Fruit fly (Drosophila melanogaster): Measurements from ENCODE around the gene CG4291.

CG4291 gene

DNA sequence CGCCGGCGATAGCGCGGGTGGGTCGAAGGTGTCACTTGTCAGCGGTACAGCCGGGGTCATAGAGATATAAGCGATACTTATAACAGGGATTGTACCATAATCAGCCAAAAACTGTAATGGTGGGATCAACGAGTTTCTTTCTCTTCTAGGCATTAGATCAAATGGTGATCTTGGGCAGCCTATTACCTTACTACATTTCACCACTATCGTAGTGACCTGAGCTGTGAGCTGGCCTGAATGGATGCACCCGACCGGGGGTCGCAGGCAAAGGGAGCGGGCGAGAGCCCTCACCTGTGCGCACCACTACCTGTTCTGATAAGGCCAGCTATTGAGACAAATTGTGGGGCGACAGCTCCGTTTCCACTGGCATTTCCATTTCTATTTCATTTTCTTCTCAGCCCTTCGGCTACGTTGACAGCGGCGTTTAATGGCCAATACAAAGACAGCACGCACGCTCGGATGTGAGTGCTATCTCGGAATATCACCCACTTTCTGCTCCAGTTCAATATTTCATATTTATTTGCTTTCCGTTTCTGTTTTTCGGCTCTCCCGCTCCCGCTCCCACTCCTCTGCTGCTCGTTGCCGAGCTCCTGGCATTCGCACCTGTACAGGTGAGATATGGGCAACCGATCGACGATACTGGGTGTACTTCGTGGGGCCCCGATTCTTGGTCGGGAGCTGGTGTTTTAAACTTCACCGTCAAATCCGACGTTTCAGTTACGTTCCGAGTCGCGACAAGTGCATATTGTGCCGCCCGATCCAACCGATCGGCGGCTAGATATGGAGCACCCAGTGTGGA is 4.4 kb upstream of the CG4291 start (continued):
- TF ChIP-seq lz (GFP tag; optimal IDR thresholded peaks at IDR 0.05) (peak; percentile 1), pdm3 (GFP tag; optimal IDR thresholded peaks at IDR 0.05) (peak; percentile 54), Eip78C (GFP tag) (peak; percentile 81), Smox (GFP tag; optimal IDR thresholded peaks at IDR 0.05) (no peak), OdsH (GFP tag; optimal IDR thresholded peaks at IDR 0.05) (peak; percentile 17), CG6854 (GFP tag; optimal IDR thresholded peaks at IDR 0.05) (no peak), CG6808 (GFP tag; optimal IDR thresholded peaks at IDR 0.05) (no peak), CG10631 (GFP tag; optimal IDR thresholded peaks at IDR 0.05) (peak; percentile 23), topi (GFP tag; optimal IDR thresholded peaks at IDR 0.05) (peak; percentile 28), Sox14 (GFP tag; optimal IDR thresholded peaks at IDR 0.05) (peak; percentile 16)

DNA sequence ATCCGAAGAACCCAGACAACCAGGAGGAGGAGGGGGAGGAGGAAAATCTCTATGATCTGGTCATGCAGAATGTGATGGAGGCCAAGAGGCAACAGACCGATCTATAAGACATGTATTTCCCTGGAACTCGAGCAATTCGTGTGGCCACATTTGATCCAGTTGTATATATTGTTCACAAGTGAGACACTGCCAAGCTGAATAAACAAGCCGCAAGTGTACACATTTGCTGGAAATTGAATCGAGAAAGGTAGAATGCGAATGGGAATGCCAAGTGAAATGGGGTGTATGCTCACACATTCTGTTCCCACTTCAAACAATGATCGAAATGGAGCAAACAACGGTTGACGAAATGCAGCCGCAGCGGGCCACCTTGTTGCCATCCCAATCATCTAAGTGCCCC is 3.5 kb upstream of the CG4291 start:
- no peak for TF ChIP-seq CG31627 (GFP tag; optimal IDR thresholded peaks at IDR 0.05)
- no peak for TF ChIP-seq CG11902 (GFP tag; optimal IDR thresholded peaks at IDR 0.05)
- no peak for TF ChIP-seq spab (GFP tag; optimal IDR thresholded peaks at IDR 0.05)
- TF ChIP-seq fkh (GFP tag; optimal IDR thresholded peaks at IDR 0.05) = peak; percentile 83

DNA sequence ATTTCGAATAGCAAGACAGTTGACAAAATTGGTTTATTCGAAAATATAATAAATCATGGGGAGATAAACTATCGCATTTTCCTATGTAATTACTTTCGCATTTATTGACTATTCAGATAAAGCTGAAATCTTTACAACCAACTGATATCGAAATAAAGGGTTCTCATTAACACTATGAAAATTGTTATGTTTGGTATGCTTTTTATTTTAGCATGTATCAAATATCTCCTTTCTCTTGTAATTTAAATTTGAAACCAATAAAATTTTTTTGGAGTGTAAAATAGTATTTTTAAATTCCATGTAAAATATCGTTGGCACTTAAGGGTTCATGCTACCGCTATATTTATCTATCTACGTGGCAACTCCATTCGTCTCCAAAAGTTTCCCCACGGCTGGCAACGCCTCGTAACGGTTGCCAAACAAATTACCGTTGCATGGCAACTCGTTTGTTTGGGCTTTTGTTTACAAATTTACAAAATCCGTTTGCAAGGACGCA is 2.6 kb upstream of the CG4291 start, which contains the start of gene CG13949:
CG13949 (plus strand) TSS at position 286 of the 496 bp plus-strand sequence.
- no peak for TF ChIP-seq CG9139 (GFP tag; optimal IDR thresholded peaks at IDR 0.05)
- peak; percentile 46 for TF ChIP-seq CG10631 (GFP tag; optimal IDR thresholded peaks at IDR 0.05)
- TF ChIP-seq CG8319 (GFP tag; optimal IDR thresholded peaks at IDR 0.05) = no peak
- TF ChIP-seq svp (GFP tag) = peak; percentile 74
- peak; percentile 23 for TF ChIP-seq achi (GFP tag; optimal IDR thresholded peaks at IDR 0.05)
- TF ChIP-seq Hr39 (GFP tag; optimal IDR thresholded peaks at IDR 0.05) = peak; percentile 46
- peak; percentile 51 for TF ChIP-seq Smox (GFP tag; optimal IDR thresholded peaks at IDR 0.05)
- TF ChIP-seq Met (GFP tag; optimal IDR thresholded peaks at IDR 0.05) = peak; percentile 49
- TF ChIP-seq CG32006 (GFP tag; optimal IDR thresholded peaks at IDR 0.05) = peak; percentile 35
- TF ChIP-seq Blimp-1 (GFP tag; optimal IDR thresholded peaks at IDR 0.05) = no peak
- TF ChIP-seq Gug (GFP tag; IDR thresholded peaks at IDR 0.05) = 0 out of 2 replicates have a peak, but pooled peaks have one; percentile 25
- peak; percentile 63 for TF ChIP-seq pdm3 (GFP tag; optimal IDR thresholded peaks at IDR 0.05)
- no peak for TF ChIP-seq CG4318 (GFP tag; optimal IDR thresholded peaks at IDR 0.05)
- peak; percentile 46 for TF ChIP-seq CG31627 (GFP tag; optimal IDR thresholded peaks at IDR 0.05)
- TF ChIP-seq acj6 (GFP tag; optimal IDR thresholded peaks at IDR 0.05) = peak; percentile 34
- peak; percentile 49 for TF ChIP-seq CG15336 (GFP tag; IDR thresholded peaks at IDR 0.05)
- TF ChIP-seq CG3919 (GFP tag; optimal IDR thresholded peaks at IDR 0.05) = peak; percentile 41
- peak; percentile 18 for TF ChIP-seq Eip75B (GFP tag; optimal IDR thresholded peaks at IDR 0.05)
- peak; percentile 63 for TF ChIP-seq esn (GFP tag; optimal IDR thresholded peaks at IDR 0.05)
- peak; percentile 77 for TF ChIP-seq Eip78C (GFP tag)
- peak; percentile 8 for TF ChIP-seq Ets96B (tag; optimal IDR thresholded peaks at IDR 0.05)
- TF ChIP-seq CG11294 (GFP tag; IDR thresholded peaks at IDR 0.05) = peak; percentile 26; the same call in 1 of the 2 replicates
- no peak for TF ChIP-seq Sox15 (GFP tag; optimal IDR thresholded peaks at IDR 0.05)
- TF ChIP-seq eg (GFP tag; IDR thresholded peaks at IDR 0.05) = peak; percentile 57
- TF ChIP-seq cyc (GFP tag; optimal IDR thresholded peaks at IDR 0.05) = peak; percentile 37
- no peak for TF ChIP-seq Sox102F (GFP tag; optimal IDR thresholded peaks at IDR 0.05)
- no peak for TF ChIP-seq CG34406 (GFP tag; optimal IDR thresholded peaks at IDR 0.05)
- peak; percentile 35 for TF ChIP-seq lz (GFP tag; optimal IDR thresholded peaks at IDR 0.05)
- peak; percentile 75 for TF ChIP-seq CG6163 (GFP tag; IDR thresholded peaks at IDR 0.05)
- peak; percentile 73 for TF ChIP-seq Hr4 (GFP tag; optimal IDR thresholded peaks at IDR 0.05)
- TF ChIP-seq net (GFP tag; optimal IDR thresholded peaks at IDR 0.05) = no peak
- peak; percentile 58 for TF ChIP-seq Sox14 (GFP tag; optimal IDR thresholded peaks at IDR 0.05)
- TF ChIP-seq CG8119 (GFP tag; IDR thresholded peaks at IDR 0.05) = peak; percentile 47; the same call in 2 of the 3 replicates
- TF ChIP-seq CG3032 (tag; optimal IDR thresholded peaks at IDR 0.05) = peak; percentile 17
- peak; percentile 34 for TF ChIP-seq topi (GFP tag; optimal IDR thresholded peaks at IDR 0.05)
- peak; percentile 44 for TF ChIP-seq OdsH (GFP tag; optimal IDR thresholded peaks at IDR 0.05)
- TF ChIP-seq CG16779 (tag; optimal IDR thresholded peaks at IDR 0.05) = no peak

Data from whole organism, prepupa.